Fruit fly (Drosophila melanogaster) whole organism, adult: Measurements from ENCODE around the gene CG6013.

ENCODE experiments used
- CG11617 ChIP-seq: fragments of 200-800 bp; sonication (Bioruptor generic); optimal IDR thresholded peaks from 2 replicates; lab custom pipeline; 2017; ENCODE audit warnings: mild to moderate bottlenecking, missing biosample characterization, missing genetic modification reagents, missing genetic modification characterization
- CG12768 ChIP-seq: fragments of 200-800 bp; sonication (Bioruptor generic); optimal IDR thresholded peaks from 2 replicates; lab custom pipeline; 2017; ENCODE audit warnings: missing biosample characterization, missing genetic modification characterization, mild to moderate bottlenecking, moderate library complexity, missing genetic modification reagents
- CG14711 ChIP-seq: fragments of 200-800 bp; sonication (Bioruptor generic); optimal IDR thresholded peaks from 2 replicates; lab custom pipeline; 2018; ENCODE audit warnings: missing biosample characterization, mild to moderate bottlenecking, missing genetic modification characterization, moderate library complexity
- CG1620 ChIP-seq: fragments of 200-800 bp; sonication (Bioruptor generic); optimal IDR thresholded peaks from 2 replicates; lab custom pipeline; 2016; ENCODE audit warnings: missing biosample characterization, missing genetic modification characterization
- CG33017 ChIP-seq: fragments of 200-800 bp; sonication (Bioruptor generic); optimal IDR thresholded peaks from 2 replicates; lab custom pipeline; 2018; ENCODE audit warnings: missing biosample characterization, mild to moderate bottlenecking, missing genetic modification characterization, moderate library complexity
- CG5204 ChIP-seq: fragments of 200-800 bp; sonication (Bioruptor generic); optimal IDR thresholded peaks from 2 replicates; lab custom pipeline; 2016; ENCODE audit warnings: missing biosample characterization, missing genetic modification characterization
- CG7045 ChIP-seq: fragments of 200-800 bp; sonication (Bioruptor generic); optimal IDR thresholded peaks from 2 replicates; lab custom pipeline; 2017; ENCODE audit warnings: missing biosample characterization, mild to moderate bottlenecking, missing genetic modification characterization
- CG7101 ChIP-seq: fragments of 200-800 bp; sonication (Bioruptor generic); optimal IDR thresholded peaks from 2 replicates; lab custom pipeline; 2018; ENCODE audit warnings: missing biosample characterization, mild to moderate bottlenecking, missing genetic modification characterization, moderate library complexity
- Clk ChIP-seq: fragments of 200-800 bp; sonication (Bioruptor generic); optimal IDR thresholded peaks from 2 replicates; lab custom pipeline; 2017; ENCODE audit warnings: missing biosample characterization, missing genetic modification characterization
- Crg-1 ChIP-seq: fragments of 200-800 bp; sonication (Bioruptor generic); optimal IDR thresholded peaks from 2 replicates; lab custom pipeline; 2016; ENCODE audit warnings: missing biosample characterization, missing genetic modification characterization
- Hr96 ChIP-seq: fragments of 200-800 bp; sonication (Bioruptor generic); optimal IDR thresholded peaks from 2 replicates; lab custom pipeline; 2016; ENCODE audit warnings: missing biosample characterization, missing genetic modification characterization
- Mnt ChIP-seq: fragments of 200-800 bp; sonication (Bioruptor generic); optimal IDR thresholded peaks from 2 replicates; lab custom pipeline; 2016; ENCODE audit warnings: missing biosample characterization, mild to moderate bottlenecking, missing genetic modification characterization
- bab1 ChIP-seq: fragments of 200-800 bp; sonication (Bioruptor generic); optimal IDR thresholded peaks from 3 replicates; lab custom pipeline; 2019; ENCODE audit warnings: missing biosample characterization, mild to moderate bottlenecking, missing genetic modification characterization, moderate library complexity
- cic ChIP-seq: fragments of 200-800 bp; sonication (Bioruptor generic); optimal IDR thresholded peaks from 2 replicates; lab custom pipeline; 2017; ENCODE audit warnings: missing biosample characterization, mild to moderate bottlenecking, missing genetic modification characterization, moderate library complexity
- cnc ChIP-seq, 2 experiments: fragments of >200 bp; optimal IDR thresholded peaks; 2 replicates each; lab custom pipeline; 2017
- kay ChIP-seq: fragments of 200-800 bp; sonication (Bioruptor generic); peaks from one replicate; lab custom pipeline; 2016; ENCODE audit warnings: missing biosample characterization, missing genetic modification characterization, borderline replicate concordance
- ovo ChIP-seq: fragments of 200-800 bp; sonication (Bioruptor generic); optimal IDR thresholded peaks from 2 replicates; lab custom pipeline; 2016; ENCODE audit warnings: missing biosample characterization, missing genetic modification characterization
- pad ChIP-seq: fragments of 200-800 bp; sonication (Bioruptor generic); optimal IDR thresholded peaks from 3 replicates; lab custom pipeline; 2017; ENCODE audit warnings: missing biosample characterization, missing genetic modification characterization, mild to moderate bottlenecking, moderate library complexity, missing genetic modification reagents
- tj ChIP-seq: fragments of 200-800 bp; sonication (Bioruptor generic); optimal IDR thresholded peaks from 3 replicates; lab custom pipeline; 2017; ENCODE audit warnings: missing biosample characterization, mild to moderate bottlenecking, missing genetic modification characterization, moderate library complexity
- toe ChIP-seq: fragments of 200-800 bp; sonication (Bioruptor generic); optimal IDR thresholded peaks from 2 replicates; lab custom pipeline; 2016; ENCODE audit warnings: missing biosample characterization, missing genetic modification characterization

The CG6013 gene

dm6 chr3R:19067876-19068406 is 36.6 kb downstream of the CG6013 start:
- TF ChIP-seq CG12768 (GFP tag; lab: Kevin White, UChicago), result peak; percentile 53
- no peak for TF ChIP-seq Hr96 (GFP tag; lab: Kevin White, UChicago)
- peak; percentile 17 for TF ChIP-seq CG11617 (GFP tag; lab: Kevin White, UChicago)
- TF ChIP-seq CG14711 (tag; lab: Kevin White, UChicago), result no peak
- no peak for TF ChIP-seq Mnt
- TF ChIP-seq CG7101 (tag; lab: Kevin White, UChicago), result no peak
- TF ChIP-seq tj, result no peak
- TF ChIP-seq CG7045, result no peak
- TF ChIP-seq cnc (optimal IDR thresholded peaks at IDR 0.05; lab: Kevin White, UChicago), result no peak
- TF ChIP-seq Clk, result no peak
- TF ChIP-seq kay, result peak; percentile 88
- TF ChIP-seq toe (GFP tag; lab: Kevin White, UChicago), result no peak
- peak; percentile 52 for TF ChIP-seq Crg-1 (GFP tag; lab: Kevin White, UChicago)
- TF ChIP-seq bab1 (GFP tag; lab: Kevin White, UChicago), result no peak
- peak; percentile 62 for TF ChIP-seq ovo (GFP tag; lab: Kevin White, UChicago)
- peak; percentile 20 for TF ChIP-seq cic
- TF ChIP-seq pad (GFP tag; lab: Kevin White, UChicago), result no peak
- peak; percentile 27 for TF ChIP-seq CG1620 (GFP tag; lab: Kevin White, UChicago)
- TF ChIP-seq CG5204 (GFP tag; lab: Kevin White, UChicago), result peak; percentile 7
- TF ChIP-seq CG33017 (tag; lab: Kevin White, UChicago), result no peak

dm6 chr3R:19069740-19070139 is 38.4 kb downstream of the CG6013 start:
- no peak for TF ChIP-seq toe (GFP tag; lab: Kevin White, UChicago)
- no peak for TF ChIP-seq Hr96 (GFP tag; lab: Kevin White, UChicago)
- TF ChIP-seq CG12768 (GFP tag; lab: Kevin White, UChicago), result no peak
- TF ChIP-seq CG7101 (tag; lab: Kevin White, UChicago), result no peak
- TF ChIP-seq CG11617 (GFP tag; lab: Kevin White, UChicago), result no peak
- no peak for TF ChIP-seq tj
- TF ChIP-seq Clk, result no peak
- no peak for TF ChIP-seq CG5204 (GFP tag; lab: Kevin White, UChicago)
- TF ChIP-seq CG7045, result no peak
- no peak for TF ChIP-seq ovo (GFP tag; lab: Kevin White, UChicago)
- no peak for TF ChIP-seq kay
- no peak for TF ChIP-seq bab1 (GFP tag; lab: Kevin White, UChicago)
- no peak for TF ChIP-seq Crg-1 (GFP tag; lab: Kevin White, UChicago)
- TF ChIP-seq pad (GFP tag; lab: Kevin White, UChicago), result no peak
- TF ChIP-seq CG14711 (tag; lab: Kevin White, UChicago), result no peak
- no peak for TF ChIP-seq CG33017 (tag; lab: Kevin White, UChicago)
- TF ChIP-seq cic, result no peak

dm6 chr3R:19070222-19070949 is 39.1 kb downstream of the CG6013 start:
- TF ChIP-seq Clk (no peak), CG7045 (no peak), CG33017 (tag; lab: Kevin White, UChicago) (no peak), CG7101 (tag; lab: Kevin White, UChicago) (no peak), Hr96 (GFP tag; lab: Kevin White, UChicago) (no peak), cic (no peak), CG11617 (GFP tag; lab: Kevin White, UChicago) (no peak), toe (GFP tag; lab: Kevin White, UChicago) (no peak), CG14711 (tag; lab: Kevin White, UChicago) (no peak), Mnt (no peak), bab1 (GFP tag; lab: Kevin White, UChicago) (no peak), CG5204 (GFP tag; lab: Kevin White, UChicago) (no peak), kay (no peak), ovo (GFP tag; lab: Kevin White, UChicago) (no peak), Crg-1 (GFP tag; lab: Kevin White, UChicago) (no peak), CG1620 (GFP tag; lab: Kevin White, UChicago) (no peak), tj (no peak), cnc (optimal IDR thresholded peaks at IDR 0.05; lab: Kevin White, UChicago) (no peak), pad (GFP tag; lab: Kevin White, UChicago) (no peak)

dm6 chr3R:19071951-19072350 is 40.6 kb downstream of the CG6013 start:
- TF ChIP-seq kay (no peak), CG1620 (GFP tag; lab: Kevin White, UChicago) (no peak), CG33017 (tag; lab: Kevin White, UChicago) (no peak), cic (no peak), Mnt (no peak), CG14711 (tag; lab: Kevin White, UChicago) (no peak), cnc (optimal IDR thresholded peaks at IDR 0.05; lab: Kevin White, UChicago) (no peak), CG7045 (no peak), bab1 (GFP tag; lab: Kevin White, UChicago) (no peak), CG11617 (GFP tag; lab: Kevin White, UChicago) (no peak), CG7101 (tag; lab: Kevin White, UChicago) (no peak), Clk (no peak)

dm6 chr3R:19073002-19073401 is 41.7 kb downstream of the CG6013 start:
- TF ChIP-seq cic (peak; percentile 36), CG1620 (GFP tag; lab: Kevin White, UChicago) (no peak), Hr96 (GFP tag; lab: Kevin White, UChicago) (peak; percentile 10), CG7045 (peak; percentile 59), tj (peak; percentile 5), CG14711 (tag; lab: Kevin White, UChicago) (peak; percentile 15), Clk (no peak), pad (GFP tag; lab: Kevin White, UChicago) (peak; percentile 2), CG11617 (GFP tag; lab: Kevin White, UChicago) (peak; percentile 23), bab1 (GFP tag; lab: Kevin White, UChicago) (peak; percentile 58), Mnt (no peak), ovo (GFP tag; lab: Kevin White, UChicago) (no peak), CG12768 (GFP tag; lab: Kevin White, UChicago) (peak; percentile 16), CG5204 (GFP tag; lab: Kevin White, UChicago) (peak; percentile 58), kay (peak; percentile 89), CG7101 (tag; lab: Kevin White, UChicago) (peak; percentile 49), CG33017 (tag; lab: Kevin White, UChicago) (peak; percentile 14), cnc (optimal IDR thresholded peaks at IDR 0.05; lab: Kevin White, UChicago) (no peak), toe (GFP tag; lab: Kevin White, UChicago) (peak; percentile 21)
